Fruit fly (Drosophila melanogaster) whole organism, wandering third instar larva: ENCODE results near the gene Lcp65Ag1.

ENCODE experiments used
- CrebA ChIP-seq: fragments of 200-800 bp; sonication (Bioruptor generic); optimal IDR thresholded peaks from 2 replicates; lab custom pipeline; 2016; ENCODE audit warnings: missing biosample characterization, mild to moderate bottlenecking, missing genetic modification characterization, borderline replicate concordance
- GATAd ChIP-seq: sonication (Bioruptor generic); optimal IDR thresholded peaks from 2 replicates; lab custom pipeline; 2016; ENCODE audit warnings: missing biosample characterization, missing genetic modification characterization
- Hr78 ChIP-seq: fragments of >200 bp; optimal IDR thresholded peaks from 2 replicates; lab custom pipeline; 2017; ENCODE audit warnings: missing biosample characterization, missing genetic modification characterization
- N ChIP-seq: fragments of >200 bp; optimal IDR thresholded peaks from 2 replicates; lab custom pipeline; 2018; ENCODE audit warnings: missing biosample characterization, missing external identifiers, missing genetic modification characterization
- fru ChIP-seq: fragments of 200-800 bp; sonication (Bioruptor generic); optimal IDR thresholded peaks from 3 replicates; lab custom pipeline; 2016; ENCODE audit warnings: missing biosample characterization, mild to moderate bottlenecking, missing genetic modification characterization
- jim ChIP-seq: fragments of 175-275, 200-325 bp; sonication (Bioruptor generic); optimal IDR thresholded peaks from 2 replicates; lab custom pipeline; 2016; ENCODE audit warnings: missing biosample characterization, mild to moderate bottlenecking, missing genetic modification characterization
- pan ChIP-seq: fragments of >200 bp; optimal IDR thresholded peaks from 2 replicates; lab custom pipeline; 2017
- tai ChIP-seq: sonication (Bioruptor generic); optimal IDR thresholded peaks from 2 replicates; lab custom pipeline; 2016; ENCODE audit warnings: missing biosample characterization, missing genetic modification characterization

DNA sequence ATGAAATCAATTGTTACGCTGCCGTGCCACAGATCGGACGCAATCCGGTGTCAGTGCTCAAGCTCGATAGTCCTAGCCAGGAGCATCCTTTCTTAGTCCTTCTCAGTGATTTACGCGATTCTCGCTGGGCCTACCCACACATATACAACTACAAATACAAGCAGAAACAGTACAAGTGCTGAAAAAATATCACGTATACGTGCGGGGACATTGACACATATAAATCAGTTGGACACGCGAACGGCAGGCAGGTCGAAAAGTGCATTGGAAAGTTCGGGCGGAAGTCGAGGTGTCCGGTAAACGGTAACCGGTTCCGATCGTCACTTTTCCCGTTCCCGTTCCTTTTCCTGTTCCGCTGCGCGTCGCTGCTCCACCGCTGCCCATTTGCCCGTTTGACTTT lies 23.6 kb downstream of the Lcp65Ag1 start:
- TF ChIP-seq GATAd (GFP tag; lab: Kevin White, UChicago), result no peak
- TF ChIP-seq fru (GFP tag; lab: Kevin White, UChicago), result no peak
- no peak for TF ChIP-seq tai (GFP tag; lab: Kevin White, UChicago)
- TF ChIP-seq pan, result no peak
- TF ChIP-seq CrebA (GFP tag; lab: Kevin White, UChicago), result no peak
- no peak for TF ChIP-seq N (GFP tag; lab: Kevin White, UChicago)
- TF ChIP-seq Hr78 (GFP tag; lab: Kevin White, UChicago), result no peak
- TF ChIP-seq jim (GFP tag; lab: Kevin White, UChicago), result no peak
